Worm (Caenorhabditis elegans) whole organism, L1 larva: ENCODE results near the gene gst-9.
"Not testable (repeated sequence)": the region's sequence is repeated elsewhere in the genome, so short reads cannot be mapped to it uniquely, and the experiment has no call there.

Experiments used
- C04F5.9 ChIP-seq: sonication (generic microtip); optimal IDR thresholded peaks from 2 replicates; lab custom pipeline; 2016; ENCODE audit warnings: missing genetic modification characterization, missing compliant biosample characterization
- C34B4.2 ChIP-seq: sonication (generic microtip); optimal IDR thresholded peaks from 2 replicates; lab custom pipeline; 2017; ENCODE audit warnings: mild to moderate bottlenecking, missing genetic modification characterization, missing compliant biosample characterization
- F16B12.6 ChIP-seq: fragments of 150-350 bp; optimal IDR thresholded peaks from 2 replicates; lab custom pipeline; 2014; ENCODE audit warnings: missing biosample characterization, missing genetic modification characterization
- alr-1 ChIP-seq: fragments of 200-800 bp; sonication (Bioruptor generic); optimal IDR thresholded peaks from 2 replicates; lab custom pipeline; 2018; ENCODE audit warnings: borderline replicate concordance, mild to moderate bottlenecking, missing genetic modification characterization, missing compliant biosample characterization
- aly-2 ChIP-seq: fragments of 150-350 bp; optimal IDR thresholded peaks from 2 replicates; lab custom pipeline; 2014; ENCODE audit warnings: missing biosample characterization, missing genetic modification characterization
- ama-1 ChIP-seq: fragments of 150-350 bp; optimal IDR thresholded peaks from 2 replicates; lab custom pipeline; 2014
- blmp-1 ChIP-seq: fragments of 150-350 bp; optimal IDR thresholded peaks from 2 replicates; lab custom pipeline; 2014; ENCODE audit warnings: missing biosample characterization, missing genetic modification characterization
- ceh-82 ChIP-seq, 3 experiments: fragments of 150-350 bp in 1 of 3; sonication (generic microtip) in 2 of 3; optimal IDR thresholded peaks; 2 replicates each; lab custom pipeline; 2014 to 2017; ENCODE audit warnings: missing biosample characterization in 3 of 3, missing genetic modification characterization in 3 of 3
- ces-1 ChIP-seq: fragments of 150-350 bp; optimal IDR thresholded peaks from 2 replicates; lab custom pipeline; 2014; ENCODE audit warnings: missing biosample characterization, missing genetic modification reagents, missing genetic modification characterization
- dsc-1 ChIP-seq: sonication (generic microtip); optimal IDR thresholded peaks from 2 replicates; lab custom pipeline; 2016; ENCODE audit warnings: mild to moderate bottlenecking, missing genetic modification characterization, missing compliant biosample characterization
- efl-1 ChIP-seq, 4 experiments: fragments of 150-350 bp; optimal IDR thresholded peaks in 3 of 4; peaks in 1 of 4; 1 replicate in 1 of 4; 2 replicates in 3 of 4; lab custom pipeline; 2014; ENCODE audit warnings: missing biosample characterization in 2 of 4, missing genetic modification characterization in 2 of 4, missing genetic modification reagents in 2 of 4
- egl-13 ChIP-seq: sonication (generic microtip); optimal IDR thresholded peaks from 2 replicates; lab custom pipeline; 2016; ENCODE audit warnings: missing genotype, missing genetic modification reagents, missing genetic modification characterization, missing compliant biosample characterization
- elt-2 ChIP-seq: sonication (generic microtip); optimal IDR thresholded peaks from 2 replicates; lab custom pipeline; 2016; ENCODE audit warnings: missing genetic modification characterization, mild to moderate bottlenecking, inconsistent platforms, missing compliant biosample characterization, missing genetic modification reagents
- elt-3 ChIP-seq, 6 experiments: fragments of 150-350 bp in 1 of 6; sonication (generic microtip); optimal IDR thresholded peaks; 2 replicates each; lab custom pipeline; 2017 to 2018; ENCODE audit warnings: missing biosample characterization in 6 of 6, missing genetic modification characterization in 6 of 6, inconsistent platforms in 1 of 6
- ets-5 ChIP-seq: fragments of 200-800 bp; sonication (Bioruptor generic); IDR thresholded peaks from 2 replicates; pipeline ENCODE4 v1.3.6; 2022; ENCODE audit warnings: missing genetic modification characterization, missing compliant biosample characterization
- fkh-10 ChIP-seq: sonication (generic microtip); optimal IDR thresholded peaks from 2 replicates; lab custom pipeline; 2017; ENCODE audit warnings: missing biosample characterization, missing genetic modification reagents, missing genetic modification characterization
- fkh-4 ChIP-seq: sonication (generic microtip); optimal IDR thresholded peaks from 2 replicates; lab custom pipeline; 2016; ENCODE audit warnings: missing compliant biosample characterization, missing genetic modification characterization, borderline replicate concordance
- fos-1 ChIP-seq: fragments of 150-350 bp; optimal IDR thresholded peaks from 2 replicates; lab custom pipeline; 2014; ENCODE audit warnings: missing biosample characterization, missing genetic modification characterization
- grh-1 ChIP-seq: fragments of 200-800 bp; sonication (Bioruptor generic); IDR thresholded peaks from 2 replicates; pipeline ENCODE4 v1.3.6; 2022; ENCODE audit warnings: missing genetic modification reagents, missing genetic modification characterization, missing compliant biosample characterization
- hlh-17 ChIP-seq: fragments of 200-800 bp; sonication (Bioruptor generic); optimal IDR thresholded peaks from 2 replicates; lab custom pipeline; 2018; ENCODE audit warnings: missing genetic modification characterization, mild to moderate bottlenecking, missing compliant biosample characterization, moderate library complexity, borderline replicate concordance
- lin-14 ChIP-seq: fragments of 200-800 bp; sonication (Bioruptor generic); optimal IDR thresholded peaks from 2 replicates; lab custom pipeline; 2018; ENCODE audit warnings: mild to moderate bottlenecking, missing genetic modification characterization, moderate library complexity, missing compliant biosample characterization
- mdl-1 ChIP-seq, 2 experiments: fragments of 150-350 bp; optimal IDR thresholded peaks; 2 replicates each; lab custom pipeline; 2014 to 2017; ENCODE audit warnings: missing biosample characterization in 2 of 2, missing genetic modification characterization in 2 of 2, inconsistent platforms in 1 of 2
- mep-1 ChIP-seq: fragments of 150-350 bp; optimal IDR thresholded peaks from 2 replicates; lab custom pipeline; 2014; ENCODE audit warnings: missing biosample characterization, missing genetic modification characterization
- nhr-11 ChIP-seq: fragments of 150-350 bp; optimal IDR thresholded peaks from 2 replicates; lab custom pipeline; 2014; ENCODE audit warnings: missing biosample characterization, missing genetic modification characterization
- nhr-12 ChIP-seq: sonication (generic microtip); optimal IDR thresholded peaks from 2 replicates; lab custom pipeline; 2017; ENCODE audit warnings: missing biosample characterization, missing genetic modification characterization
- nhr-19 ChIP-seq: fragments of 200-800 bp; sonication (Bioruptor generic); conservative IDR thresholded peaks from 2 replicates; pipeline ENCODE4 v1.3.6; 2022; ENCODE audit warnings: missing genetic modification characterization, missing compliant biosample characterization
- nhr-20 ChIP-seq: sonication (generic microtip); optimal IDR thresholded peaks from 2 replicates; lab custom pipeline; 2016; ENCODE audit warnings: mild to moderate bottlenecking, missing genetic modification characterization, missing compliant biosample characterization
- nhr-237 ChIP-seq: fragments of 150-350 bp; optimal IDR thresholded peaks from 2 replicates; lab custom pipeline; 2014; ENCODE audit warnings: missing biosample characterization, missing genetic modification characterization
- nhr-71 ChIP-seq: sonication (generic microtip); optimal IDR thresholded peaks from 2 replicates; lab custom pipeline; 2016; ENCODE audit warnings: mild to moderate bottlenecking, missing genetic modification characterization, moderate library complexity, missing compliant biosample characterization
- nhr-84 ChIP-seq: sonication (generic microtip); optimal IDR thresholded peaks from 2 replicates; lab custom pipeline; 2017; ENCODE audit warnings: missing biosample characterization, missing genetic modification characterization
- nhr-90 ChIP-seq: sonication (generic microtip); optimal IDR thresholded peaks from 2 replicates; lab custom pipeline; 2016; ENCODE audit warnings: mild to moderate bottlenecking, missing genetic modification characterization, missing compliant biosample characterization; ENCODE audit not compliant: poor library complexity
- pag-3 ChIP-seq: sonication (generic microtip); optimal IDR thresholded peaks from 2 replicates; lab custom pipeline; 2017; ENCODE audit warnings: missing genetic modification characterization, mild to moderate bottlenecking, missing compliant biosample characterization, antibody characterized with exemption, borderline replicate concordance; ENCODE audit not compliant: insufficient read depth
- rnt-1 ChIP-seq: sonication (generic microtip); optimal IDR thresholded peaks from 2 replicates; lab custom pipeline; 2016; ENCODE audit warnings: mild to moderate bottlenecking, missing genetic modification characterization, moderate library complexity, missing compliant biosample characterization
- snpc-4 ChIP-seq: fragments of 150-350 bp; optimal IDR thresholded peaks from 2 replicates; lab custom pipeline; 2014; ENCODE audit warnings: missing biosample characterization, missing genetic modification characterization
- snu-23 ChIP-seq: sonication (generic microtip); optimal IDR thresholded peaks from 2 replicates; lab custom pipeline; 2016; ENCODE audit warnings: missing genetic modification characterization, missing compliant biosample characterization
- sup-37 ChIP-seq: fragments of 200-800 bp; sonication (Bioruptor generic); optimal IDR thresholded peaks from 2 replicates; lab custom pipeline; 2018; ENCODE audit warnings: mild to moderate bottlenecking, missing genetic modification characterization, missing compliant biosample characterization
- tbx-2 ChIP-seq: sonication (generic microtip); optimal IDR thresholded peaks from 2 replicates; lab custom pipeline; 2016; ENCODE audit warnings: missing genetic modification characterization, missing compliant biosample characterization
- unc-130 ChIP-seq: fragments of 150-350 bp; optimal IDR thresholded peaks from 2 replicates; lab custom pipeline; 2017; ENCODE audit warnings: missing biosample characterization, missing genetic modification characterization, inconsistent platforms
- unc-30 ChIP-seq: sonication (generic microtip); optimal IDR thresholded peaks from 2 replicates; lab custom pipeline; 2017; ENCODE audit warnings: missing biosample characterization, missing genetic modification characterization
- unc-62 ChIP-seq: fragments of 150-350 bp; optimal IDR thresholded peaks from 2 replicates; lab custom pipeline; 2014; ENCODE audit warnings: missing biosample characterization, missing genetic modification reagents, missing genetic modification characterization
- vab-15 ChIP-seq: sonication (generic microtip); optimal IDR thresholded peaks from 2 replicates; lab custom pipeline; 2017; ENCODE audit warnings: missing genotype, mild to moderate bottlenecking, missing genetic modification characterization, missing compliant biosample characterization
- xbp-1 ChIP-seq: sonication (generic microtip); optimal IDR thresholded peaks from 2 replicates; lab custom pipeline; 2016; ENCODE audit warnings: missing genetic modification characterization, missing compliant biosample characterization
- zip-4 ChIP-seq: fragments of 200-800 bp; sonication (Bioruptor generic); optimal IDR thresholded peaks from 2 replicates; lab custom pipeline; 2018; ENCODE audit warnings: mild to moderate bottlenecking, missing genetic modification characterization, moderate library complexity, missing compliant biosample characterization

gst-9 gene

DNA sequence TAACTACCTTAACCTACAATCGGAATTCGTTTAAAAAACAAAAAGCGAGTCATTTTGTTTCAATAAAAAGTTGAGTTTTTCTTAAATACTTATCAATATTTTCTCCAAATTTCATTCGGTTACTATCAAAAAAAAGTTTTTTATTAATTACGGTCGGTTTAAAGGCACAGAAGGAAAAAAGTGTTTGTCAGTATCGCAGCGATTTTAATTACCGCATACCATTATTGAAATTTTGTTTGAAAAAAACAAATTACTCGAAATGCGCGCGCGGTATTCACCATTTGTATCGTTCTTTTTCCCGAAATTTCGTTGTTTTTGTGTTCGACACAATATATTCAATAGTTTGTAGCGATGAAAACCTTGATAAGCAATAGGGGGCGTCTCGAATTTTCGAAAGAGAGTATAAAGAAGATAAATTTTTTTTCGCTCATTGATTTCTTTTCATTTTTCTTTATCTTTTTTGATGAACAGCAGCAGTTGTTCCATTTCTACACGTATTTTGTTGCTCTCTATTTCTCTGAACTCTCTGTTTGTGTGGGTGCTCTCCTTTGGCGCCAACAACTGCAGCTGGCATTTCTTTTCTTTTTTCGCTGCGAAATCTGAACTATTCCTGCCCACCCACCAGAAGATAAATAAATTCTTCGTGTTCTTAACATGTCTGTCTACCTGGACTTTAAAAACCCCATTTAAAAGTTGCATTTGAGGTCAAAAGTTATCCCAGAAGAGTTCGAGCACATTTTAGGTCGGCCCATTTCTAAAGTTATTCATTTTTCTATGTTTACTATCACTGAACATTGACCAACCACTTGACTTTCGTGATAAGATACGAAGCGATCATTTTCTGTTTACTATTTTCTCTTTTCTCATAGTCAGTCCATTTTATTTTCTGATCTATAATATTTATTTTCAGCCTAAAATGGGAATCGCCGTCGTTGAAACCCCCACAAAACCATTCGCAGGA lies 2.6 kb upstream of the gst-9 start, which contains the start of gene pgm-1 (continued):
- TF ChIP-seq ces-1 (GFP tag; lab: Kevin White, UChicago), result no peak
- no peak for TF ChIP-seq ceh-82 (tag; optimal IDR thresholded peaks at IDR 0.05; lab: Kevin White, UChicago)
- no peak for TF ChIP-seq F16B12.6
- no peak for TF ChIP-seq sup-37
- no peak for TF ChIP-seq xbp-1 (tag; lab: Kevin White, UChicago)
- peak; percentile 45 for TF ChIP-seq snu-23 (GFP tag; lab: Kevin White, UChicago)
- peak; percentile 25 for TF ChIP-seq blmp-1 (tag; lab: Kevin White, UChicago)
- peak; percentile 27 for TF ChIP-seq mep-1 (tag; lab: Kevin White, UChicago)
- peak; percentile 26 to 35 for TF ChIP-seq efl-1 (optimal IDR thresholded peaks at IDR 0.05; lab: Kevin White, UChicago)
- no peak for TF ChIP-seq efl-1 (GFP tag; optimal IDR thresholded peaks at IDR 0.05 in 1 of 2; lab: Kevin White, UChicago)
- TF ChIP-seq nhr-84 (tag; lab: Kevin White, UChicago), result no peak
- peak in 1 of 6 experiments; percentile 46 for TF ChIP-seq elt-3 (tag; optimal IDR thresholded peaks at IDR 0.05; lab: Kevin White, UChicago)

DNA sequence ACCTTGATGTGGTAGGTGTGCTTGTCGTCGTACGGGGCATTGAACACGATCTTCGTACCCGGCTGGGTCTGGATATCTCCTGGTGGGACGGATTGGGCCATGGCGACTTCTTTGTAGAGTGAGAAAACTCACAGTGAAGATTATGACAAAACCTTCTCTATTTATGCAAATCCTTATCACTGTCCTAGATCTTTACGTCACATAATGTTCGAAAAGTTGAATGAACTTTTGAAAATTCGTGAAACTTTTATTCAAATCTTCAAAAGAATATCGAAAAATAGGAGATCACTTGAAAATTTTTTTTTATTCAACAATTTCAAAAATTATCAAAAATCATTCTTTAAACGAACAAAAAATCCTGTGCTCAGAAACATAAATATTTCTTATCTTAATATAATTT lies 1.2 kb downstream of the gst-9 start, which contains the start of gene msp-33:
msp-33 (minus strand) TSS at position 101 of the 400 bp plus-strand sequence.
- TF ChIP-seq alr-1 (tag; lab: Kevin White, UChicago) (no peak), fkh-10 (GFP tag; lab: Kevin White, UChicago) (no peak), ceh-82 (tag; optimal IDR thresholded peaks at IDR 0.05; lab: Kevin White, UChicago) (no peak), nhr-84 (tag; lab: Kevin White, UChicago) (no peak), efl-1 (optimal IDR thresholded peaks at IDR 0.05; lab: Kevin White, UChicago) (no peak), efl-1 (GFP tag; optimal IDR thresholded peaks at IDR 0.05 in 1 of 2; lab: Kevin White, UChicago) (no peak), elt-3 (tag; optimal IDR thresholded peaks at IDR 0.05; lab: Kevin White, UChicago) (no peak), nhr-20 (tag; lab: Kevin White, UChicago) (no peak), snpc-4 (tag; lab: Kevin White, UChicago) (no peak), ama-1 (no peak), ets-5 (GFP tag; lab: Robert Waterston, UW) (no peak), C04F5.9 (no peak), dsc-1 (tag; lab: Kevin White, UChicago) (no peak), C34B4.2 (tag; lab: Kevin White, UChicago) (no peak), nhr-11 (no peak), xbp-1 (tag; lab: Kevin White, UChicago) (no peak), nhr-237 (tag; lab: Kevin White, UChicago) (no peak), egl-13 (tag; lab: Kevin White, UChicago) (no peak), zip-4 (no peak), nhr-12 (tag; lab: Kevin White, UChicago) (no peak), elt-2 (tag; lab: Kevin White, UChicago) (no peak)
- TF ChIP-seq, all 84 proteins: peak for 0

DNA sequence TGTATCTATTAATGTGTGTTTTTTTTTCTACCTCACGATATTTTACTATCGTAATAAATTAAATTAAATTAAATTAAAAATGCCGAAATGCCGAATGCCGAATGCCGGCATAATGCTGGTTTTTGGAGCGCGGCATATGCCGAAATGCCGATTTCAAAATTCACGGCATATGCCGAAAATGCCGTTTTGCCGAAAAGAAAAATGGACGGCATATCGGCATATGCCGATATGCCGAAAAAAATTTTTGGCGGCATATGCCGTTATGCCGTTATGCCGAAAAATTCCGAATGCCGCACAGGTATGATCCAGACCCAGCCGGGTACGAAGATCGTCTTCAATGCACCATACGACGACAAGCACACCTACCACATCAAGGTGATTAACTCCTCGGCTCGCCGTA lies 7.1 kb downstream of the gst-9 start, which contains the start of gene msp-32:
msp-32 (plus strand) TSS at position 301 of the 400 bp plus-strand sequence.
- not testable (repeated sequence) for TF ChIP-seq unc-62 (GFP tag; lab: Kevin White, UChicago); hlh-17; unc-130 (tag; lab: Kevin White, UChicago)

DNA sequence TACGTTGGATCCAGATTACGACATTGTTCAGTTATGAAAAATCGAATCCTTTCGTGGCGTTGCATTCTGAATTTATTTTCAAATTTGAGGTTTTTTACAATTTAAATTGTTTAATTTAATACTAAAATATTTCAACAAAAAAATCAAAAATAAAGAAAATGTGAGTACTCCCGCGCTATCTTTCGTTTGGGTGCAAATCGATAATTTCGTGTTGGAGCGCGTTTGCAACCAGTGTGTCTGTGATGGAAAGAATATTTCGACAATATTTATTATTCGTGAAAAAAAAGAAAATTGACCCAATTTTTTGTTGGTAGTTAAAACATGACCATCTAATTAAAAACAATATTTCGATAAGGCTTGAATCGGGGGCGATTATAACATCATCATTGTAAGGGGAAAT lies 10.7 kb downstream of the gst-9 start, which contains the start of gene R05F9.9:
R05F9.9 (minus strand) TSS at position 66 of the 400 bp plus-strand sequence.
- TF ChIP-seq aly-2 (tag; lab: Kevin White, UChicago) (peak; percentile 24), zip-4 (no peak), snu-23 (GFP tag; lab: Kevin White, UChicago) (peak; percentile 48), ets-5 (GFP tag; lab: Robert Waterston, UW) (no peak), nhr-71 (tag; lab: Kevin White, UChicago) (peak; percentile 52), grh-1 (GFP tag; lab: Robert Waterston, UW) (no peak), unc-30 (tag; lab: Kevin White, UChicago) (no peak), pag-3 (tag; lab: Kevin White, UChicago) (no peak), fos-1 (tag; lab: Kevin White, UChicago) (no peak), tbx-2 (tag; lab: Kevin White, UChicago) (peak; percentile 3), snpc-4 (tag; lab: Kevin White, UChicago) (no peak), rnt-1 (tag; lab: Kevin White, UChicago) (peak; percentile 8), nhr-84 (tag; lab: Kevin White, UChicago) (no peak), mdl-1 (tag; optimal IDR thresholded peaks at IDR 0.05; lab: Kevin White, UChicago) (no peak), mep-1 (tag; lab: Kevin White, UChicago) (peak; percentile 62), vab-15 (tag; lab: Kevin White, UChicago) (no peak), nhr-90 (tag; lab: Kevin White, UChicago) (peak; percentile 4), lin-14 (GFP tag; lab: Kevin White, UChicago) (peak; percentile 25), fkh-4 (tag; lab: Kevin White, UChicago) (no peak), nhr-19 (GFP tag; lab: Robert Waterston, UW) (no peak)
